Worm (Caenorhabditis elegans): ENCODE data around the gene C09E7.7.

DNA sequence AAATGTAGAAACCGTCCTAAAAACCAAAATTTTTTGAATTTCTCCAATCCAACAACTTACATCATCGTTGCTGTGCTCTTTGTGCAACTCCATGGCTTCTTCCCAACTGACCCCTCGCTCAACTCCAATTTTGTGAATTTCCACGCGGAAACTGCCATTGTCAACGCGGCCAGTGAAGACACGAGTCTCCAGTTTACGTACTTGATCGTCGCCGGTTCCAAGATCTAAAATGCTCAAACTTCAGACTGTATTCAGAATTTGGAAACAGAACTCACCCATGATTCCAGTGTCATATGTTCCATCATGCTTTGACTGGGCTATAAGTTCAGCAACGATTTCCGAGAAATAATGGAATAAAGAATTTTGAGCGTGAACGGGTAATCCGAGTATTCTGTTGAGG is 43.0 kb upstream of the C09E7.7 start:
- TF ChIP-seq ceh-16 (tag; optimal IDR thresholded peaks at IDR 0.05), result no peak
- no peak for TF ChIP-seq R02D3.7 (tag; optimal IDR thresholded peaks at IDR 0.05)
- no peak for TF ChIP-seq elt-1 (tag; optimal IDR thresholded peaks at IDR 0.05)
- no peak for TF ChIP-seq egl-27 (tag; optimal IDR thresholded peaks at IDR 0.05)
- TF ChIP-seq nhr-11 (tag; optimal IDR thresholded peaks at IDR 0.05), result no peak
- no peak for TF ChIP-seq blmp-1 (tag; optimal IDR thresholded peaks at IDR 0.05; ENCODE audit: insufficient read depth)
- TF ChIP-seq nhr-23 (tag; optimal IDR thresholded peaks at IDR 0.05), result no peak
- no peak for TF ChIP-seq snpc-4 (tag; optimal IDR thresholded peaks at IDR 0.05)
- TF ChIP-seq nhr-237 (tag; optimal IDR thresholded peaks at IDR 0.05), result no peak
- TF ChIP-seq alr-1 (tag; optimal IDR thresholded peaks at IDR 0.05), result no peak
- TF ChIP-seq lin-13 (GFP tag; optimal IDR thresholded peaks at IDR 0.05), result no peak
